Worm (Caenorhabditis elegans) whole organism, L1 larva: ENCODE results near the gene Y110A2AL.10.
A peak's percentile ranks its signal among the peaks of the same experiment; 100 is the strongest.

Experiments
- C34B4.2 ChIP-seq: sonication (generic microtip); optimal IDR thresholded peaks from 2 replicates; lab custom pipeline; 2017; ENCODE audit warnings: mild to moderate bottlenecking, missing genetic modification characterization, missing compliant biosample characterization
- F16B12.6 ChIP-seq: fragments of 150-350 bp; optimal IDR thresholded peaks from 2 replicates; lab custom pipeline; 2014; ENCODE audit warnings: missing biosample characterization, missing genetic modification characterization
- Y116A8C.19 ChIP-seq: sonication (generic microtip); optimal IDR thresholded peaks from 2 replicates; lab custom pipeline; 2016; ENCODE audit warnings: missing compliant biosample characterization, missing genetic modification characterization, borderline replicate concordance
- ceh-63 ChIP-seq: fragments of 200-800 bp; sonication (Bioruptor generic); optimal IDR thresholded peaks from 2 replicates; lab custom pipeline; 2018; ENCODE audit warnings: mild to moderate bottlenecking, missing genetic modification characterization, missing compliant biosample characterization
- ceh-8 ChIP-seq: fragments of 200-800 bp; sonication (Bioruptor generic); optimal IDR thresholded peaks from 2 replicates; lab custom pipeline; 2018; ENCODE audit warnings: mild to moderate bottlenecking, missing genetic modification characterization, moderate library complexity, missing compliant biosample characterization
- ceh-82 ChIP-seq, 3 experiments: fragments of 150-350 bp in 1 of 3; sonication (generic microtip) in 2 of 3; optimal IDR thresholded peaks; 2 replicates each; lab custom pipeline; 2014 to 2017; ENCODE audit warnings: missing biosample characterization in 3 of 3, missing genetic modification characterization in 3 of 3
- ceh-90 ChIP-seq: sonication (generic microtip); optimal IDR thresholded peaks from 2 replicates; lab custom pipeline; 2016; ENCODE audit warnings: missing genetic modification characterization, missing compliant biosample characterization
- dpl-1 ChIP-seq, 3 experiments: fragments of 150-350 bp in 2 of 3; sonication (generic microtip) in 1 of 3; optimal IDR thresholded peaks; 2 replicates each; lab custom pipeline; 2014 to 2017; ENCODE audit warnings: missing biosample characterization in 3 of 3, missing genetic modification characterization in 3 of 3, missing genetic modification reagents in 3 of 3
- egl-13 ChIP-seq: sonication (generic microtip); optimal IDR thresholded peaks from 2 replicates; lab custom pipeline; 2016; ENCODE audit warnings: missing genotype, missing genetic modification reagents, missing genetic modification characterization, missing compliant biosample characterization
- egl-27 ChIP-seq, 2 experiments: fragments of 150-350 bp in 1 of 2; sonication (generic microtip); optimal IDR thresholded peaks; 3 replicates each; lab custom pipeline; 2017 to 2018; ENCODE audit warnings: missing biosample characterization in 2 of 2, missing genetic modification characterization in 2 of 2, missing genetic modification reagents in 2 of 2
- elt-2 ChIP-seq: sonication (generic microtip); optimal IDR thresholded peaks from 2 replicates; lab custom pipeline; 2016; ENCODE audit warnings: missing genetic modification characterization, mild to moderate bottlenecking, inconsistent platforms, missing compliant biosample characterization, missing genetic modification reagents
- ets-5 ChIP-seq: fragments of 200-800 bp; sonication (Bioruptor generic); IDR thresholded peaks from 2 replicates; pipeline ENCODE4 v1.3.6; 2022; ENCODE audit warnings: missing genetic modification characterization, missing compliant biosample characterization
- fkh-10 ChIP-seq: sonication (generic microtip); optimal IDR thresholded peaks from 2 replicates; lab custom pipeline; 2017; ENCODE audit warnings: missing biosample characterization, missing genetic modification reagents, missing genetic modification characterization
- fkh-4 ChIP-seq: sonication (generic microtip); optimal IDR thresholded peaks from 2 replicates; lab custom pipeline; 2016; ENCODE audit warnings: missing compliant biosample characterization, missing genetic modification characterization, borderline replicate concordance
- fkh-8 ChIP-seq: sonication (generic microtip); optimal IDR thresholded peaks from 2 replicates; lab custom pipeline; 2016; ENCODE audit warnings: mild to moderate bottlenecking, missing genetic modification characterization, missing compliant biosample characterization
- grh-1 ChIP-seq: fragments of 200-800 bp; sonication (Bioruptor generic); IDR thresholded peaks from 2 replicates; pipeline ENCODE4 v1.3.6; 2022; ENCODE audit warnings: missing genetic modification reagents, missing genetic modification characterization, missing compliant biosample characterization
- irx-1 ChIP-seq: sonication (generic microtip); optimal IDR thresholded peaks from 2 replicates; lab custom pipeline; 2016; ENCODE audit warnings: missing genetic modification characterization, missing compliant biosample characterization
- isw-1 ChIP-seq: fragments of 200-800 bp; sonication (Bioruptor generic); IDR thresholded peaks from 2 replicates; pipeline ENCODE4 v1.3.6; 2022; ENCODE audit warnings: missing genetic modification characterization, missing compliant biosample characterization
- lin-13 ChIP-seq: fragments of 150-350 bp; optimal IDR thresholded peaks from 2 replicates; lab custom pipeline; 2014; ENCODE audit warnings: missing biosample characterization, missing genetic modification reagents, missing genetic modification characterization
- lin-14 ChIP-seq: fragments of 200-800 bp; sonication (Bioruptor generic); optimal IDR thresholded peaks from 2 replicates; lab custom pipeline; 2018; ENCODE audit warnings: mild to moderate bottlenecking, missing genetic modification characterization, moderate library complexity, missing compliant biosample characterization
- lsy-2 ChIP-seq, 2 experiments: fragments of 150-350 bp; optimal IDR thresholded peaks; 2 replicates each; lab custom pipeline; 2014; ENCODE audit warnings: missing biosample characterization in 2 of 2, missing genetic modification characterization in 2 of 2
- mab-9 ChIP-seq: fragments of 200-800 bp; sonication (Bioruptor generic); IDR thresholded peaks from 2 replicates; pipeline ENCODE4 v1.3.6; 2022; ENCODE audit warnings: missing genetic modification reagents, missing genetic modification characterization, missing compliant biosample characterization
- mef-2 ChIP-seq: fragments of 150-350 bp; optimal IDR thresholded peaks from 2 replicates; lab custom pipeline; 2014; ENCODE audit warnings: missing biosample characterization, missing genetic modification characterization
- mep-1 ChIP-seq: fragments of 150-350 bp; optimal IDR thresholded peaks from 2 replicates; lab custom pipeline; 2014; ENCODE audit warnings: missing biosample characterization, missing genetic modification characterization
- nhr-11 ChIP-seq: fragments of 150-350 bp; optimal IDR thresholded peaks from 2 replicates; lab custom pipeline; 2014; ENCODE audit warnings: missing biosample characterization, missing genetic modification characterization
- nhr-19 ChIP-seq: fragments of 200-800 bp; sonication (Bioruptor generic); conservative IDR thresholded peaks from 2 replicates; pipeline ENCODE4 v1.3.6; 2022; ENCODE audit warnings: missing genetic modification characterization, missing compliant biosample characterization
- nhr-20 ChIP-seq: sonication (generic microtip); optimal IDR thresholded peaks from 2 replicates; lab custom pipeline; 2016; ENCODE audit warnings: mild to moderate bottlenecking, missing genetic modification characterization, missing compliant biosample characterization
- nhr-237 ChIP-seq: fragments of 150-350 bp; optimal IDR thresholded peaks from 2 replicates; lab custom pipeline; 2014; ENCODE audit warnings: missing biosample characterization, missing genetic modification characterization
- nhr-47 ChIP-seq: sonication (generic microtip); optimal IDR thresholded peaks from 2 replicates; lab custom pipeline; 2016; ENCODE audit warnings: mild to moderate bottlenecking, missing genetic modification characterization, moderate library complexity, missing compliant biosample characterization
- nhr-76 ChIP-seq: sonication (generic microtip); optimal IDR thresholded peaks from 2 replicates; lab custom pipeline; 2017; ENCODE audit warnings: missing biosample characterization, missing genetic modification characterization
- nhr-85 ChIP-seq: sonication (generic microtip); peaks from one replicate; lab custom pipeline; 2016; ENCODE audit warnings: missing genetic modification characterization, inconsistent platforms, missing compliant biosample characterization
- pax-3 ChIP-seq: fragments of 200-800 bp; sonication (Bioruptor generic); optimal IDR thresholded peaks from 2 replicates; lab custom pipeline; 2018; ENCODE audit warnings: mild to moderate bottlenecking, missing genetic modification characterization, moderate library complexity, missing compliant biosample characterization
- pqm-1 ChIP-seq: sonication (generic microtip); optimal IDR thresholded peaks from 3 replicates; lab custom pipeline; 2017; ENCODE audit warnings: missing biosample characterization, missing genetic modification characterization
- rnt-1 ChIP-seq: sonication (generic microtip); optimal IDR thresholded peaks from 2 replicates; lab custom pipeline; 2016; ENCODE audit warnings: mild to moderate bottlenecking, missing genetic modification characterization, moderate library complexity, missing compliant biosample characterization
- snu-23 ChIP-seq: sonication (generic microtip); optimal IDR thresholded peaks from 2 replicates; lab custom pipeline; 2016; ENCODE audit warnings: missing genetic modification characterization, missing compliant biosample characterization
- swsn-7 ChIP-seq: sonication (generic microtip); optimal IDR thresholded peaks from 2 replicates; lab custom pipeline; 2016; ENCODE audit warnings: missing genetic modification characterization, missing compliant biosample characterization
- tbx-2 ChIP-seq: sonication (generic microtip); optimal IDR thresholded peaks from 2 replicates; lab custom pipeline; 2016; ENCODE audit warnings: missing genetic modification characterization, missing compliant biosample characterization
- unc-130 ChIP-seq: fragments of 150-350 bp; optimal IDR thresholded peaks from 2 replicates; lab custom pipeline; 2017; ENCODE audit warnings: missing biosample characterization, missing genetic modification characterization, inconsistent platforms
- unc-62 ChIP-seq: fragments of 150-350 bp; optimal IDR thresholded peaks from 2 replicates; lab custom pipeline; 2014; ENCODE audit warnings: missing biosample characterization, missing genetic modification reagents, missing genetic modification characterization
- unc-98 ChIP-seq: fragments of 200-800 bp; sonication (Bioruptor generic); IDR thresholded peaks from 2 replicates; pipeline ENCODE4 v1.3.6; 2022; ENCODE audit warnings: missing genetic modification characterization, missing compliant biosample characterization
- xbp-1 ChIP-seq: sonication (generic microtip); optimal IDR thresholded peaks from 2 replicates; lab custom pipeline; 2016; ENCODE audit warnings: missing genetic modification characterization, missing compliant biosample characterization
- zip-4 ChIP-seq: fragments of 200-800 bp; sonication (Bioruptor generic); optimal IDR thresholded peaks from 2 replicates; lab custom pipeline; 2018; ENCODE audit warnings: mild to moderate bottlenecking, missing genetic modification characterization, moderate library complexity, missing compliant biosample characterization
- ztf-11 ChIP-seq, 2 experiments: sonication (generic microtip); optimal IDR thresholded peaks; 2 replicates each; lab custom pipeline; 2016 to 2017; ENCODE audit warnings: missing genetic modification characterization in 2 of 2, missing biosample characterization in 1 of 2, missing compliant biosample characterization in 1 of 2

The Y110A2AL.10 gene

ce11 chrII:2920817-2921458, 49.2 kb upstream of the Y110A2AL.10 start (continued):
- peak; percentile 85 for TF ChIP-seq lin-14 (GFP tag; lab: Kevin White, UChicago)
- TF ChIP-seq fkh-8 (tag; lab: Kevin White, UChicago) = peak; percentile 79
- no peak for TF ChIP-seq zip-4 (GFP tag; lab: Kevin White, UChicago)
- TF ChIP-seq irx-1 (tag; lab: Kevin White, UChicago) = peak; percentile 7
- peak; percentile 72 for TF ChIP-seq mep-1 (tag; lab: Kevin White, UChicago)
- peak in 2 of 3 experiments; percentile 35 to 55 for TF ChIP-seq ceh-82 (tag; optimal IDR thresholded peaks at IDR 0.05; lab: Kevin White, UChicago)
- no peak for TF ChIP-seq nhr-20
- TF ChIP-seq mab-9 (GFP tag; lab: Robert Waterston, UW) = no peak
- TF ChIP-seq elt-2 (tag; lab: Kevin White, UChicago) = no peak
- TF ChIP-seq tbx-2 (tag; lab: Kevin White, UChicago) = peak; percentile 53
- peak; percentile 54 for TF ChIP-seq pax-3 (tag; lab: Kevin White, UChicago)
- no peak for TF ChIP-seq egl-27 (tag; optimal IDR thresholded peaks at IDR 0.05; lab: Kevin White, UChicago)
- peak; percentile 67 for TF ChIP-seq swsn-7
- peak; percentile 45 to 62 for TF ChIP-seq lsy-2 (tag; optimal IDR thresholded peaks at IDR 0.05; lab: Kevin White, UChicago)
- peak; percentile 4 for TF ChIP-seq lin-13 (GFP tag; lab: Kevin White, UChicago)
- TF ChIP-seq xbp-1 = peak; percentile 51
- TF ChIP-seq snu-23 (GFP tag; lab: Kevin White, UChicago) = peak; percentile 74
- TF ChIP-seq Y116A8C.19 (tag; lab: Kevin White, UChicago) = no peak
- no peak; the same call in none of the 2 replicates for TF ChIP-seq nhr-19
- no peak for TF ChIP-seq rnt-1
- no peak for TF ChIP-seq fkh-4 (tag; lab: Kevin White, UChicago)
- TF ChIP-seq unc-62 = no peak
- no peak for TF ChIP-seq F16B12.6 (tag; lab: Kevin White, UChicago)
- TF ChIP-seq ceh-8 (GFP tag; lab: Kevin White, UChicago) = no peak
- TF ChIP-seq C34B4.2 (tag; lab: Kevin White, UChicago) = no peak
- TF ChIP-seq ets-5 (GFP tag; lab: Robert Waterston, UW) = no peak
- TF ChIP-seq unc-98 = 0 out of 2 replicates have a peak, but pooled peaks have one; percentile 34
- TF ChIP-seq grh-1 (GFP tag; lab: Robert Waterston, UW) = no peak
- TF ChIP-seq dpl-1 (GFP tag; optimal IDR thresholded peaks at IDR 0.05; lab: Kevin White, UChicago) = peak; percentile 22 to 52 (median 44)
- TF ChIP-seq unc-130 (tag; lab: Kevin White, UChicago) = no peak
- no peak for TF ChIP-seq nhr-237 (tag; lab: Kevin White, UChicago)
- peak; percentile 46 for TF ChIP-seq nhr-85 (tag; lab: Kevin White, UChicago)
- TF ChIP-seq ceh-90 (tag; lab: Kevin White, UChicago) = no peak
- no peak for TF ChIP-seq nhr-76
- TF ChIP-seq nhr-11 (tag; lab: Kevin White, UChicago) = peak; percentile 24
- no peak for TF ChIP-seq ceh-63
- no peak for TF ChIP-seq mef-2 (tag; lab: Kevin White, UChicago)
- TF ChIP-seq ztf-11 (tag; optimal IDR thresholded peaks at IDR 0.05; lab: Kevin White, UChicago) = no peak
- peak; percentile 32 for TF ChIP-seq isw-1
- TF ChIP-seq nhr-47 (tag; lab: Kevin White, UChicago) = peak; percentile 66
- no peak for TF ChIP-seq egl-13 (tag; lab: Kevin White, UChicago)
- TF ChIP-seq fkh-10 = no peak
- TF ChIP-seq pqm-1 (tag; lab: Kevin White, UChicago) = no peak
